Fruit fly (Drosophila melanogaster): ENCODE data around the gene Mi-2.
A peak's percentile ranks its signal among the peaks of the same experiment; 100 is the strongest.

Gene Mi-2

dm6 chr3L:19914833-19915232 lies 4.8 kb upstream of the Mi-2 start, which contains the start of gene Rpn1 (continued):
- TF ChIP-seq sna (GFP tag; IDR thresholded peaks at IDR 0.05; ENCODE audit: partially characterized antibody) (peak; percentile 42; the same call in 1 of the 2 replicates), sob (GFP tag; IDR thresholded peaks at IDR 0.05) (0 out of 2 replicates have a peak, but pooled peaks have one; percentile 24), CG32767 (GFP tag; IDR thresholded peaks at IDR 0.05) (no peak), CG1602 (GFP tag; optimal IDR thresholded peaks at IDR 0.05) (no peak), kah (GFP tag; optimal IDR thresholded peaks at IDR 0.05) (no peak), tx (GFP tag; optimal IDR thresholded peaks at IDR 0.05) (no peak), stwl (tag; optimal IDR thresholded peaks at IDR 0.05) (peak; percentile 50), NC2β (GFP tag; optimal IDR thresholded peaks at IDR 0.05) (no peak), eyg (GFP tag; optimal IDR thresholded peaks at IDR 0.05) (no peak), CG1603 (tag; optimal IDR thresholded peaks at IDR 0.05) (no peak), jing (GFP tag; optimal IDR thresholded peaks at IDR 0.05) (no peak), dpn (GFP tag; optimal IDR thresholded peaks at IDR 0.05) (peak; percentile 1 to 30), Opbp (GFP tag; IDR thresholded peaks at IDR 0.05; ENCODE audit: partially characterized antibody) (peak; percentile 76), amos (GFP tag; IDR thresholded peaks at IDR 0.05; ENCODE audit: partially characterized antibody) (peak; percentile 57; the same call in 1 of the 2 replicates), ken (GFP tag; IDR thresholded peaks at IDR 0.05) (no peak), CG1024 (GFP tag; IDR thresholded peaks at IDR 0.05) (no peak), fru (optimal IDR thresholded peaks at IDR 0.05) (no peak), Oaz (GFP tag; IDR thresholded peaks at IDR 0.05) (no peak), repo (GFP tag; optimal IDR thresholded peaks at IDR 0.05) (no peak), ems (GFP tag; optimal IDR thresholded peaks at IDR 0.05) (no peak), MTF-1 (GFP tag; optimal IDR thresholded peaks at IDR 0.05; ENCODE audit: borderline replicate concordance) (no peak), mam (GFP tag; optimal IDR thresholded peaks at IDR 0.05) (peak; percentile 39), Dip3 (GFP tag; optimal IDR thresholded peaks at IDR 0.05) (no peak), HHEX (GFP tag; optimal IDR thresholded peaks at IDR 0.05) (no peak), gem (tag; optimal IDR thresholded peaks at IDR 0.05) (no peak), tll (GFP tag; optimal IDR thresholded peaks at IDR 0.05) (no peak), Sin3A (optimal IDR thresholded peaks at IDR 0.05) (peak; percentile 67), Awh (GFP tag; IDR thresholded peaks at IDR 0.05) (no peak), Hr51 (GFP tag; optimal IDR thresholded peaks at IDR 0.05) (no peak), gsb (GFP tag; IDR thresholded peaks at IDR 0.05) (no peak), lbe (GFP tag; optimal IDR thresholded peaks at IDR 0.05) (no peak), CG13123 (GFP tag; optimal IDR thresholded peaks at IDR 0.05) (no peak), jigr1 (GFP tag; IDR thresholded peaks at IDR 0.05) (no peak), cad (GFP tag; optimal IDR thresholded peaks at IDR 0.05) (no peak), CG1233 (GFP tag; optimal IDR thresholded peaks at IDR 0.05) (no peak), jumu (GFP tag; optimal IDR thresholded peaks at IDR 0.05) (peak; percentile 4), pho (GFP tag; optimal IDR thresholded peaks at IDR 0.05) (no peak), nau (GFP tag; optimal IDR thresholded peaks at IDR 0.05) (no peak), CG12769 (tag; optimal IDR thresholded peaks at IDR 0.05) (no peak), CG12391 (tag; optimal IDR thresholded peaks at IDR 0.05) (peak; percentile 9), fu2 (GFP tag; optimal IDR thresholded peaks at IDR 0.05) (no peak), CG15479 (GFP tag; optimal IDR thresholded peaks at IDR 0.05) (no peak), CG12071 (GFP tag; optimal IDR thresholded peaks at IDR 0.05) (no peak), Poxn (GFP tag; IDR thresholded peaks at IDR 0.05) (no peak), Hr39 (optimal IDR thresholded peaks at IDR 0.05) (no peak), sim (GFP tag; IDR thresholded peaks at IDR 0.05) (no peak), E2f1 (GFP tag; IDR thresholded peaks at IDR 0.05) (no peak), Vsx1 (GFP tag; optimal IDR thresholded peaks at IDR 0.05) (no peak), CG11696 (GFP tag; IDR thresholded peaks at IDR 0.05) (no peak), eve (GFP tag; optimal IDR thresholded peaks at IDR 0.05) (no peak), ara (GFP tag; IDR thresholded peaks at IDR 0.05) (no peak), wor (GFP tag; IDR thresholded peaks at IDR 0.05) (no peak), MESR4 (GFP tag; optimal IDR thresholded peaks at IDR 0.05) (peak; percentile 87)

Measured in whole organism, embryonic.